Worm (Caenorhabditis elegans) whole organism, L1 larva: ENCODE data around the gene ttm-2.

Source experiments
- C16A3.4 ChIP-seq: fragments of 150-350 bp; optimal IDR thresholded peaks from 2 replicates; lab custom pipeline; 2014; ENCODE audit warnings: missing biosample characterization, missing genetic modification characterization
- F16B12.6 ChIP-seq: fragments of 150-350 bp; optimal IDR thresholded peaks from 2 replicates; lab custom pipeline; 2014; ENCODE audit warnings: missing biosample characterization, missing genetic modification characterization
- Y116A8C.19 ChIP-seq: sonication (generic microtip); optimal IDR thresholded peaks from 2 replicates; lab custom pipeline; 2016; ENCODE audit warnings: missing compliant biosample characterization, missing genetic modification characterization, borderline replicate concordance
- aha-1 ChIP-seq: fragments of 150-350 bp; optimal IDR thresholded peaks from 2 replicates; lab custom pipeline; 2014; ENCODE audit warnings: missing biosample characterization, missing genetic modification characterization
- ama-1 ChIP-seq: fragments of 150-350 bp; optimal IDR thresholded peaks from 2 replicates; lab custom pipeline; 2014
- blmp-1 ChIP-seq: fragments of 150-350 bp; optimal IDR thresholded peaks from 2 replicates; lab custom pipeline; 2014; ENCODE audit warnings: missing biosample characterization, missing genetic modification characterization
- ceh-82 ChIP-seq, 3 experiments: fragments of 150-350 bp in 1 of 3; sonication (generic microtip) in 2 of 3; optimal IDR thresholded peaks; 2 replicates each; lab custom pipeline; 2014 to 2017; ENCODE audit warnings: missing biosample characterization in 3 of 3, missing genetic modification characterization in 3 of 3
- ceh-88 ChIP-seq: fragments of 200-800 bp; sonication (Bioruptor generic); IDR thresholded peaks from 2 replicates; pipeline ENCODE4 v1.3.6; 2022; ENCODE audit warnings: missing genetic modification characterization, missing compliant biosample characterization
- ceh-90 ChIP-seq: sonication (generic microtip); optimal IDR thresholded peaks from 2 replicates; lab custom pipeline; 2016; ENCODE audit warnings: missing genetic modification characterization, missing compliant biosample characterization
- efl-1 ChIP-seq, 4 experiments: fragments of 150-350 bp; optimal IDR thresholded peaks in 3 of 4; peaks in 1 of 4; 1 replicate in 1 of 4; 2 replicates in 3 of 4; lab custom pipeline; 2014; ENCODE audit warnings: missing biosample characterization in 2 of 4, missing genetic modification characterization in 2 of 4, missing genetic modification reagents in 2 of 4
- egl-27 ChIP-seq, 2 experiments: fragments of 150-350 bp in 1 of 2; sonication (generic microtip); optimal IDR thresholded peaks; 3 replicates each; lab custom pipeline; 2017 to 2018; ENCODE audit warnings: missing biosample characterization in 2 of 2, missing genetic modification characterization in 2 of 2, missing genetic modification reagents in 2 of 2
- elt-2 ChIP-seq: sonication (generic microtip); optimal IDR thresholded peaks from 2 replicates; lab custom pipeline; 2016; ENCODE audit warnings: missing genetic modification characterization, mild to moderate bottlenecking, inconsistent platforms, missing compliant biosample characterization, missing genetic modification reagents
- elt-3 ChIP-seq, 6 experiments: fragments of 150-350 bp in 1 of 6; sonication (generic microtip); optimal IDR thresholded peaks; 2 replicates each; lab custom pipeline; 2017 to 2018; ENCODE audit warnings: missing biosample characterization in 6 of 6, missing genetic modification characterization in 6 of 6, inconsistent platforms in 1 of 6
- fkh-10 ChIP-seq: sonication (generic microtip); optimal IDR thresholded peaks from 2 replicates; lab custom pipeline; 2017; ENCODE audit warnings: missing biosample characterization, missing genetic modification reagents, missing genetic modification characterization
- fkh-4 ChIP-seq: sonication (generic microtip); optimal IDR thresholded peaks from 2 replicates; lab custom pipeline; 2016; ENCODE audit warnings: missing compliant biosample characterization, missing genetic modification characterization, borderline replicate concordance
- fos-1 ChIP-seq: fragments of 150-350 bp; optimal IDR thresholded peaks from 2 replicates; lab custom pipeline; 2014; ENCODE audit warnings: missing biosample characterization, missing genetic modification characterization
- hlh-17 ChIP-seq: fragments of 200-800 bp; sonication (Bioruptor generic); optimal IDR thresholded peaks from 2 replicates; lab custom pipeline; 2018; ENCODE audit warnings: missing genetic modification characterization, mild to moderate bottlenecking, missing compliant biosample characterization, moderate library complexity, borderline replicate concordance
- hlh-4 ChIP-seq: sonication (generic microtip); optimal IDR thresholded peaks from 2 replicates; lab custom pipeline; 2016; ENCODE audit warnings: mild to moderate bottlenecking, missing genetic modification characterization, missing compliant biosample characterization
- hpl-2 ChIP-seq: fragments of 150-350 bp; optimal IDR thresholded peaks from 2 replicates; lab custom pipeline; 2014; ENCODE audit warnings: missing biosample characterization, missing genetic modification reagents, missing genetic modification characterization
- lin-14 ChIP-seq: fragments of 200-800 bp; sonication (Bioruptor generic); optimal IDR thresholded peaks from 2 replicates; lab custom pipeline; 2018; ENCODE audit warnings: mild to moderate bottlenecking, missing genetic modification characterization, moderate library complexity, missing compliant biosample characterization
- lin-15B ChIP-seq: fragments of 150-350 bp; sonication (generic microtip); optimal IDR thresholded peaks from 3 replicates; lab custom pipeline; 2014; ENCODE audit warnings: missing biosample characterization, missing genetic modification characterization
- lin-39 ChIP-seq: fragments of 150-350 bp; optimal IDR thresholded peaks from 2 replicates; lab custom pipeline; 2014; ENCODE audit warnings: missing biosample characterization, missing genetic modification reagents, missing genetic modification characterization
- lsy-2 ChIP-seq, 2 experiments: fragments of 150-350 bp; optimal IDR thresholded peaks; 2 replicates each; lab custom pipeline; 2014; ENCODE audit warnings: missing biosample characterization in 2 of 2, missing genetic modification characterization in 2 of 2
- mdl-1 ChIP-seq, 2 experiments: fragments of 150-350 bp; optimal IDR thresholded peaks; 2 replicates each; lab custom pipeline; 2014 to 2017; ENCODE audit warnings: missing biosample characterization in 2 of 2, missing genetic modification characterization in 2 of 2, inconsistent platforms in 1 of 2
- mep-1 ChIP-seq: fragments of 150-350 bp; optimal IDR thresholded peaks from 2 replicates; lab custom pipeline; 2014; ENCODE audit warnings: missing biosample characterization, missing genetic modification characterization
- nhr-20 ChIP-seq: sonication (generic microtip); optimal IDR thresholded peaks from 2 replicates; lab custom pipeline; 2016; ENCODE audit warnings: mild to moderate bottlenecking, missing genetic modification characterization, missing compliant biosample characterization
- nhr-71 ChIP-seq: sonication (generic microtip); optimal IDR thresholded peaks from 2 replicates; lab custom pipeline; 2016; ENCODE audit warnings: mild to moderate bottlenecking, missing genetic modification characterization, moderate library complexity, missing compliant biosample characterization
- nhr-76 ChIP-seq: sonication (generic microtip); optimal IDR thresholded peaks from 2 replicates; lab custom pipeline; 2017; ENCODE audit warnings: missing biosample characterization, missing genetic modification characterization
- nhr-77 ChIP-seq: fragments of 150-350 bp; optimal IDR thresholded peaks from 2 replicates; lab custom pipeline; 2014; ENCODE audit warnings: missing biosample characterization, missing genetic modification characterization
- nhr-84 ChIP-seq: sonication (generic microtip); optimal IDR thresholded peaks from 2 replicates; lab custom pipeline; 2017; ENCODE audit warnings: missing biosample characterization, missing genetic modification characterization
- nhr-85 ChIP-seq: sonication (generic microtip); peaks from one replicate; lab custom pipeline; 2016; ENCODE audit warnings: missing genetic modification characterization, inconsistent platforms, missing compliant biosample characterization
- nhr-90 ChIP-seq: sonication (generic microtip); optimal IDR thresholded peaks from 2 replicates; lab custom pipeline; 2016; ENCODE audit warnings: mild to moderate bottlenecking, missing genetic modification characterization, missing compliant biosample characterization; ENCODE audit not compliant: poor library complexity
- pag-3 ChIP-seq: sonication (generic microtip); optimal IDR thresholded peaks from 2 replicates; lab custom pipeline; 2017; ENCODE audit warnings: missing genetic modification characterization, mild to moderate bottlenecking, missing compliant biosample characterization, antibody characterized with exemption, borderline replicate concordance; ENCODE audit not compliant: insufficient read depth
- pqm-1 ChIP-seq: sonication (generic microtip); optimal IDR thresholded peaks from 3 replicates; lab custom pipeline; 2017; ENCODE audit warnings: missing biosample characterization, missing genetic modification characterization
- rnt-1 ChIP-seq: sonication (generic microtip); optimal IDR thresholded peaks from 2 replicates; lab custom pipeline; 2016; ENCODE audit warnings: mild to moderate bottlenecking, missing genetic modification characterization, moderate library complexity, missing compliant biosample characterization
- snpc-4 ChIP-seq: fragments of 150-350 bp; optimal IDR thresholded peaks from 2 replicates; lab custom pipeline; 2014; ENCODE audit warnings: missing biosample characterization, missing genetic modification characterization
- snu-23 ChIP-seq: sonication (generic microtip); optimal IDR thresholded peaks from 2 replicates; lab custom pipeline; 2016; ENCODE audit warnings: missing genetic modification characterization, missing compliant biosample characterization
- sup-37 ChIP-seq: fragments of 200-800 bp; sonication (Bioruptor generic); optimal IDR thresholded peaks from 2 replicates; lab custom pipeline; 2018; ENCODE audit warnings: mild to moderate bottlenecking, missing genetic modification characterization, missing compliant biosample characterization
- tbx-2 ChIP-seq: sonication (generic microtip); optimal IDR thresholded peaks from 2 replicates; lab custom pipeline; 2016; ENCODE audit warnings: missing genetic modification characterization, missing compliant biosample characterization
- unc-130 ChIP-seq: fragments of 150-350 bp; optimal IDR thresholded peaks from 2 replicates; lab custom pipeline; 2017; ENCODE audit warnings: missing biosample characterization, missing genetic modification characterization, inconsistent platforms
- unc-30 ChIP-seq: sonication (generic microtip); optimal IDR thresholded peaks from 2 replicates; lab custom pipeline; 2017; ENCODE audit warnings: missing biosample characterization, missing genetic modification characterization
- unc-98 ChIP-seq: fragments of 200-800 bp; sonication (Bioruptor generic); IDR thresholded peaks from 2 replicates; pipeline ENCODE4 v1.3.6; 2022; ENCODE audit warnings: missing genetic modification characterization, missing compliant biosample characterization
- vab-15 ChIP-seq: sonication (generic microtip); optimal IDR thresholded peaks from 2 replicates; lab custom pipeline; 2017; ENCODE audit warnings: missing genotype, mild to moderate bottlenecking, missing genetic modification characterization, missing compliant biosample characterization
- xbp-1 ChIP-seq: sonication (generic microtip); optimal IDR thresholded peaks from 2 replicates; lab custom pipeline; 2016; ENCODE audit warnings: missing genetic modification characterization, missing compliant biosample characterization
- zag-1 ChIP-seq: fragments of 150-350 bp; optimal IDR thresholded peaks from 2 replicates; lab custom pipeline; 2014; ENCODE audit warnings: missing biosample characterization, missing genetic modification characterization

The ttm-2 gene

DNA sequence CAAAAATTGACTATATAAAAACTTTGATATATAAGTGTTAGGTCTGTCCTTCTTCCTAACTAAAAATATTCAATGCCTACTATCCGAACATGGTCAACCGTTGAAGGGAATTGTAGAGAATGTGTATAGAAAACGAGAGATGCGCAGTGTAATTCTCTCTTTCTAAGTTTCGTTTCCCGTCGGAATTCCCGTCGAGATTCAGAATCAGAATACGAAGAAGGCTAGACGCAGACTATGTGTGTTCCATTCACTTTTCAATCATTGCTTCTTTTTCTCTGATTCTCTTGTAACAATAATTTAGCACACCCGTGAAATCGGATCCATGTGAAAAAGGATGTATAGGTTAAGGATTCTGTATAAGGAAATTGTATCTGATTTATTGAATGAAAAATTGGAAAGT, 31.7 kb downstream of the ttm-2 start:
- TF ChIP-seq fkh-10 (GFP tag; lab: Kevin White, UChicago) = no peak
- TF ChIP-seq lin-15B (tag; lab: Kevin White, UChicago) = no peak
- no peak for TF ChIP-seq hlh-4 (tag; lab: Kevin White, UChicago)
- peak in 1 of 2 experiments; percentile 11 for TF ChIP-seq lsy-2 (tag; optimal IDR thresholded peaks at IDR 0.05; lab: Kevin White, UChicago)
- TF ChIP-seq sup-37 (GFP tag; lab: Kevin White, UChicago) = no peak
- no peak for TF ChIP-seq zag-1 (tag; lab: Kevin White, UChicago)
- TF ChIP-seq pqm-1 = no peak
- TF ChIP-seq blmp-1 (tag; lab: Kevin White, UChicago) = peak; percentile 100
- TF ChIP-seq unc-98 (GFP tag; lab: Robert Waterston, UW) = no peak
- no peak for TF ChIP-seq F16B12.6 (tag; lab: Kevin White, UChicago)
- no peak for TF ChIP-seq mdl-1 (tag; optimal IDR thresholded peaks at IDR 0.05; lab: Kevin White, UChicago)
- TF ChIP-seq pag-3 (tag; lab: Kevin White, UChicago) = no peak
- no peak for TF ChIP-seq snpc-4 (tag; lab: Kevin White, UChicago)
- no peak for TF ChIP-seq lin-39 (tag; lab: Kevin White, UChicago)
- no peak for TF ChIP-seq elt-2
- no peak for TF ChIP-seq snu-23 (GFP tag; lab: Kevin White, UChicago)
- TF ChIP-seq ceh-88 (GFP tag; lab: Robert Waterston, UW) = no peak
- peak; percentile 54 for TF ChIP-seq nhr-85 (tag; lab: Kevin White, UChicago)
- no peak for TF ChIP-seq hlh-17 (GFP tag; lab: Kevin White, UChicago)
- peak; percentile 65 for TF ChIP-seq lin-14 (GFP tag; lab: Kevin White, UChicago)
- no peak for TF ChIP-seq hpl-2 (GFP tag; lab: Kevin White, UChicago)
- no peak for TF ChIP-seq aha-1
- no peak for TF ChIP-seq fos-1 (tag; lab: Kevin White, UChicago)
- no peak for TF ChIP-seq egl-27 (tag; optimal IDR thresholded peaks at IDR 0.05; lab: Kevin White, UChicago)
- no peak for TF ChIP-seq fkh-4 (tag; lab: Kevin White, UChicago)

- TF ChIP-seq pag-3 (tag; lab: Kevin White, UChicago) (no peak), blmp-1 (tag; lab: Kevin White, UChicago) (peak; percentile 25)
Measured at ce11 chrII:4733848-4734247, 32.3 kb downstream of the ttm-2 start, which contains the start of gene F41C3.11. TSS of gene F41C3.11 (minus strand) at chrII:4733948.

ce11 chrII:4729733-4730132, 36.5 kb downstream of the ttm-2 start, which contains the start of gene F41C3.7:
TSS of gene F41C3.7 (plus strand) at chrII:4730033.
- no peak for TF ChIP-seq snu-23 (GFP tag; lab: Kevin White, UChicago)
- TF ChIP-seq nhr-20 (tag; lab: Kevin White, UChicago) = no peak
- TF ChIP-seq tbx-2 = no peak

- TF ChIP-seq rnt-1 (tag; lab: Kevin White, UChicago) = peak; percentile 44
- TF ChIP-seq pqm-1 = peak; percentile 35
- TF ChIP-seq nhr-77 (tag; lab: Kevin White, UChicago) = no peak
- no peak for TF ChIP-seq nhr-76 (tag; lab: Kevin White, UChicago)
- TF ChIP-seq Y116A8C.19 (tag; lab: Kevin White, UChicago) = no peak
- peak in 4 of 6 experiments; percentile 4 to 71 (median 39) for TF ChIP-seq elt-3 (tag; optimal IDR thresholded peaks at IDR 0.05; lab: Kevin White, UChicago)
- no peak for TF ChIP-seq ceh-90
- TF ChIP-seq unc-30 (tag; lab: Kevin White, UChicago) = no peak
- TF ChIP-seq lin-14 (GFP tag; lab: Kevin White, UChicago) = peak; percentile 82
- TF ChIP-seq vab-15 = no peak
- no peak for TF ChIP-seq nhr-84 (tag; lab: Kevin White, UChicago)
- peak; percentile 33 for TF ChIP-seq snu-23 (GFP tag; lab: Kevin White, UChicago)
- TF ChIP-seq elt-2 = peak; percentile 97
- TF ChIP-seq ceh-82 (tag; optimal IDR thresholded peaks at IDR 0.05; lab: Kevin White, UChicago) = no peak
- TF ChIP-seq aha-1 = no peak
- TF ChIP-seq efl-1 (optimal IDR thresholded peaks at IDR 0.05; lab: Kevin White, UChicago) = peak in 1 of 2 experiments; percentile 7
- TF ChIP-seq efl-1 (GFP tag; optimal IDR thresholded peaks at IDR 0.05 in 1 of 2; lab: Kevin White, UChicago) = peak in 1 of 2 experiments; percentile 85
- TF ChIP-seq nhr-90 (tag; lab: Kevin White, UChicago) = no peak
- peak; percentile 29 for TF ChIP-seq nhr-20 (tag; lab: Kevin White, UChicago)
- TF ChIP-seq lsy-2 (tag; optimal IDR thresholded peaks at IDR 0.05; lab: Kevin White, UChicago) = peak in 1 of 2 experiments; percentile 38
- no peak for TF ChIP-seq unc-130
- peak; percentile 55 for TF ChIP-seq nhr-71 (tag; lab: Kevin White, UChicago)
- TF ChIP-seq C16A3.4 (tag; lab: Kevin White, UChicago) = no peak
- TF ChIP-seq hpl-2 (GFP tag; lab: Kevin White, UChicago) = no peak
- TF ChIP-seq mep-1 (tag; lab: Kevin White, UChicago) = peak; percentile 3
- no peak for TF ChIP-seq ama-1 (lab: Kevin White, UChicago)
- TF ChIP-seq fkh-4 (tag; lab: Kevin White, UChicago) = no peak
- TF ChIP-seq xbp-1 (tag; lab: Kevin White, UChicago) = no peak
Measured at ce11 chrII:4728687-4729086, 37.5 kb downstream of the ttm-2 start.
